Worm (Caenorhabditis elegans): ENCODE results near the gene F40G12.10.

DNA sequence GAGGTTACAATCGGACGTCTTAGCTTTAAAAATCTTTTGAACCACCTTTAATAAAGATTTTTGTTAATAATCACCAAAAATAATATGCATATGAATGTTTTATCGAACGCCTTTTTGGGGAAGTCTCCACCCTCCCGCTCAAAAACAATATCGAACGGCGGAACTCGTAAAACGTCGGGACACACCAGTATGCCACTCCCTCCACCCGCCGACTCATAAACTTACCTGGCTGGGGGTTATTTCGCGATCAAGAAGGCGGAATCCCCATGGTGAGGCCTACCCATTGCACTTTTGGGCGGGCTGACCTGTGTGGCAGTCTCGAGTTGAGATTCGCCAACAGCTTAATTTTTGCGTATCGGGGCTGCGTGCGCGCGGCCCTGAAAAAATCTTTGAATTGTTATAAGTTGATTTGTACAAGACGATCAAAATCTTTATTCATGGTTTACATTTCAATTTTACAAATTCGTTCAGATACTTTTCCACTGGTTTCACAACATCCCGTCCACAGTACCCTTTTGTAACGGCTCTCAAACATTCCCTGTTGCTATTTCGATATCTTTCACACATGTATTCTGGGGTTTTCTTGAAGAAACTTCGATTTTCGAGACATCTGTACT is 15.9 kb upstream of the F40G12.10 start:
- TF ChIP-seq tab-1 (GFP tag; IDR thresholded peaks at IDR 0.05) (no peak), ref-1 (GFP tag; conservative IDR thresholded peaks at IDR 0.05) (no peak), ztf-23 (GFP tag; IDR thresholded peaks at IDR 0.05) (no peak), med-1 (GFP tag; optimal IDR thresholded peaks at IDR 0.05; ENCODE audit: insufficient read depth) (no peak), flt-1 (GFP tag; IDR thresholded peaks at IDR 0.05) (no peak), T22C8.4 (GFP tag; IDR thresholded peaks at IDR 0.05) (no peak)

Data from whole organism, midembryonic.